Worm (Caenorhabditis elegans): ENCODE results near the gene spp-2.
"Not testable (repeated sequence)": the region's sequence is repeated elsewhere in the genome, so short reads cannot be mapped to it uniquely, and the experiment has no call there.

Gene spp-2

DNA sequence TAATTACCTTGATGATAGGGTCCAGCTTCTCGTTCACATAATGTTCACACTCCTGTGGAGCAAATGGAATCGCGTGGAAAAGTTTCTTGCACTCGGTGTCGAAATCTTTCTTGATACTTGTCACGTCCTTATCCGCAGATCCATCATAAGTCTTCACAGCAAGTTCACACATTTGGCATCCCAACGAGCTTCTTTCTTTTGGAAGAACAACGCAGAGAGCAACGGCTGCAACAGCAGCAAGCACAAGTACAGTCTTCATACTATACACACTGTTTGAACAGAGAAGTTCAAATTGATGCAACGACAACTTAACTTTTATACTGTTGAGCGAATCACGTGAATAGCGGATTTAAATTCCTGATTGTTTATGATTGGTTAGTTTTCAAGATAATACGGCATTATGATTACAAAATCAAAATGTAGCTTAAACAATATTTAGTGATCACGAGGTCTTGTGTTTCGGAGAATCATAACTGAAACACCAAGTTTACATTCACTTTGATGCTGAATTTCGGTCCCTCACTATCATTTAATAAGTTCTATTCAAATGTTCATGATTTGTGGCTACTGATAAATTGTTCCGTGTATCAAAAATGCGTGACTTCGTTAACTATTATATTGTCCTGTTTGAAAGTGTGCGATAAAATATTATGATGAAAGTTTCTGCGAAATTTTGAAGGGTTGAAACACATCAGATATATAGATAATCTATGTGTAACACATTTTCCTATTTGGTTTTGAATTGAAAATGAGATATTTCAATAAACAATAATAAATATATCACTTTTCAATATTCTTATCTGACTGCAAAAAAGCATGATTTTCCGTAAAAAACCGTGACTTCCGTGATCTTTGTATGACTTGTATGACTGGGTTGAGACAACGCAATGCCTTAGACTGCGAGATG, at the start of gene spp-2, which contains the start of gene spp-6:
TSS of gene spp-2 (minus strand) at position 334 of the 907 bp plus-strand sequence.
TSS of gene spp-6 (plus strand) at position 857 of the 907 bp plus-strand sequence.
- no peak for TF ChIP-seq ztf-16 (tag; optimal IDR thresholded peaks at IDR 0.05)
- no peak for TF ChIP-seq ttx-3 (tag; optimal IDR thresholded peaks at IDR 0.05)
- TF ChIP-seq nhr-11 (tag; optimal IDR thresholded peaks at IDR 0.05) = no peak
- no peak for TF ChIP-seq odd-2 (tag; optimal IDR thresholded peaks at IDR 0.05)
- no peak for TF ChIP-seq unc-3 (GFP tag; conservative IDR thresholded peaks at IDR 0.05)
- no peak for TF ChIP-seq unc-3 (tag; optimal IDR thresholded peaks at IDR 0.05)
- no peak for TF ChIP-seq tbx-2 (tag; optimal IDR thresholded peaks at IDR 0.05)
- TF ChIP-seq sox-2 (GFP tag; IDR thresholded peaks at IDR 0.05) = no peak
- TF ChIP-seq syd-9 (tag; optimal IDR thresholded peaks at IDR 0.05) = no peak
- no peak for TF ChIP-seq ahr-1 (tag; optimal IDR thresholded peaks at IDR 0.05)
- TF ChIP-seq eyg-1 (tag; optimal IDR thresholded peaks at IDR 0.05) = no peak
- no peak for TF ChIP-seq hlh-15 (tag; optimal IDR thresholded peaks at IDR 0.05)
- TF ChIP-seq mec-3 (tag; optimal IDR thresholded peaks at IDR 0.05; ENCODE audit: borderline replicate concordance) = no peak
- TF ChIP-seq elt-4 (tag; optimal IDR thresholded peaks at IDR 0.05) = no peak
- TF ChIP-seq pros-1 (tag; optimal IDR thresholded peaks at IDR 0.05) = no peak
- TF ChIP-seq K09A11.1 (tag; optimal IDR thresholded peaks at IDR 0.05; ENCODE audit: insufficient read depth) = no peak
- no peak for TF ChIP-seq unc-42 (tag; optimal IDR thresholded peaks at IDR 0.05)
- no peak for TF ChIP-seq zip-5 (tag; optimal IDR thresholded peaks at IDR 0.05)

DNA sequence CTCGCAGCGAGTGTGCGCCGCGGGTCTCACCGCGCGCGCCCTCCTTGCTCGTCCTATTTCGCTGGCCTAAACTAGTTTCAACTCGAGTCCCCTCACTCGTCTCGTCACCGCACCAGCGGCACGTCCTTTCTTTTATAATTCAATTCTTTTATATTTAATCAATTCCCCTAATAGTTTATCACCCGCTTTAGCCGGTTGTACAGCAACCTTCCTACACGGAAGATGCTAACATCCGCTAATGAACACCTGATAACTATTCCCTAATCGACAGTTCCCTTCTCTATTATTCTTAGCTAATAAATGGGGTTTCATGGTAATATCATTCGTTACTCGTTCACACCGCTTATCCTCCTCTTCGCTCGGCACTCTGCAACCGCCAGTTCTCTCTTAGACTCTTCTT, 48.6 kb upstream of the spp-2 start, which contains the start of gene C56G3.2:
TSS of gene C56G3.2 (plus strand) at position 301 of the 400 bp plus-strand sequence.
- TF ChIP-seq odd-2, tbx-7, K02D7.2 (tag; optimal IDR thresholded peaks at IDR 0.05): not testable (repeated sequence)

DNA sequence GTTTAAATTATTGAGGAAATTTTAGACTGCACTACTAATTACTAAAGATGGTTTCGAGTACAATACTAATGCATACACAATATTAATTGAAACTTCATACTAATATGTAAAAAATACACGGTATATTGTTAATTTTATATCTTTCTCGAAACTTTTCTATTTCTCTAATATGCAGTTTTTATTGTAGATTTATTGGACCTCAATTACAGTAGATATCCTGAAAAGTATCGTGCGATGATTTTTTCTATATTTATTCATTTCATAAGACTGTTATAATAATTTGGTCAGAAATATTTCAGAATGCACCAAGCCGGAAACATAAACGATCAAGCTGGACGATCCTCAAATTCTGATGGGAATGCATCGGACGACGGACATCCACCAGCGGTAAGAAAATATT, 27.1 kb upstream of the spp-2 start, which contains the start of gene C07D8.5:
TSS of gene C07D8.5 (plus strand) at position 301 of the 400 bp plus-strand sequence.
- no peak for TF ChIP-seq ceh-24 (tag; optimal IDR thresholded peaks at IDR 0.05)
- no peak for TF ChIP-seq hlh-15 (tag; optimal IDR thresholded peaks at IDR 0.05)
- no peak for TF ChIP-seq lim-6 (tag; optimal IDR thresholded peaks at IDR 0.05)
- TF ChIP-seq K09A11.1 (tag; optimal IDR thresholded peaks at IDR 0.05; ENCODE audit: insufficient read depth) = no peak
- no peak for TF ChIP-seq ceh-6 (GFP tag; optimal IDR thresholded peaks at IDR 0.05)
- no peak for TF ChIP-seq hlh-6 (tag; optimal IDR thresholded peaks at IDR 0.05)
- no peak for TF ChIP-seq ceh-18 (tag; optimal IDR thresholded peaks at IDR 0.05)
- TF ChIP-seq ceh-30 (tag; optimal IDR thresholded peaks at IDR 0.05) = no peak
- TF ChIP-seq nhr-11 (tag; optimal IDR thresholded peaks at IDR 0.05) = no peak
- no peak for TF ChIP-seq ceh-45 (GFP tag; IDR thresholded peaks at IDR 0.05)
- TF ChIP-seq fkh-6 (tag; optimal IDR thresholded peaks at IDR 0.05) = no peak
- no peak for TF ChIP-seq ceh-2 (tag; optimal IDR thresholded peaks at IDR 0.05)
- TF ChIP-seq C08G9.2 (tag; optimal IDR thresholded peaks at IDR 0.05) = no peak
- no peak for TF ChIP-seq sox-4 (tag; optimal IDR thresholded peaks at IDR 0.05)
- no peak for TF ChIP-seq ztf-16 (tag; optimal IDR thresholded peaks at IDR 0.05)
- TF ChIP-seq unc-3 (GFP tag; conservative IDR thresholded peaks at IDR 0.05) = no peak
- TF ChIP-seq unc-3 (tag; optimal IDR thresholded peaks at IDR 0.05) = no peak
- no peak for TF ChIP-seq sox-2 (GFP tag; IDR thresholded peaks at IDR 0.05)

DNA sequence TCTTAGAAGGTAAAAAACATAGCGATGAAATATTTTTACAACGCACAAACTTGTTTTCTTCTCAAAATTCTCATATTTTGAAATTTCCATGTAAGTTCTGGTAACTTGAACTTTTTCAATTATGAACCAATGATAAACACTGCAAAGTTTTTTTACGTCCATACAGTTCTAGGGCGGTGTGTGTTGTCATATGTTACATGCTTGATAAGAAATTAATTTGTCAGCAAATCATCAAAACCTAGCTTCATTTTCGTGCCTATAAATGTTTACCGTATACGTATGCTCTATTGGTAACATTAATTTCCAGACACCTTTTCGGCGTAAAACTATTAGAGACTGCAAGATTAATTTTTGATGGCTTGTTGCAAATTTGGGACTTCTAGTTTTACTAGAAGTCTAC, 26.6 kb upstream of the spp-2 start:
- TF ChIP-seq ceh-19 (GFP tag; optimal IDR thresholded peaks at IDR 0.05) (no peak), pag-3 (tag; optimal IDR thresholded peaks at IDR 0.05; ENCODE audit: borderline replicate concordance) (no peak), hlh-6 (tag; optimal IDR thresholded peaks at IDR 0.05) (no peak), rnt-1 (tag; optimal IDR thresholded peaks at IDR 0.05) (no peak), lim-6 (tag; optimal IDR thresholded peaks at IDR 0.05) (no peak), K09A11.1 (tag; optimal IDR thresholded peaks at IDR 0.05; ENCODE audit: insufficient read depth) (no peak), hlh-30 (tag; optimal IDR thresholded peaks at IDR 0.05; ENCODE audit: insufficient read depth) (no peak), ceh-2 (tag; optimal IDR thresholded peaks at IDR 0.05) (no peak), elt-2 (tag; optimal IDR thresholded peaks at IDR 0.05) (no peak), tbx-2 (tag; optimal IDR thresholded peaks at IDR 0.05) (no peak), sdc-2 (tag; optimal IDR thresholded peaks at IDR 0.05) (no peak), pha-4 (tag; optimal IDR thresholded peaks at IDR 0.05) (no peak), gmeb-2 (tag; optimal IDR thresholded peaks at IDR 0.05) (no peak), fkh-10 (GFP tag; optimal IDR thresholded peaks at IDR 0.05) (no peak), mec-3 (tag; optimal IDR thresholded peaks at IDR 0.05; ENCODE audit: borderline replicate concordance) (no peak)
